Fruit fly (Drosophila melanogaster): ENCODE measurements around the gene CG9338.

dm6 chr2L:20883624-20884220 lies 18.7 kb downstream of the CG9338 start:
- TF ChIP-seq usp (GFP tag; optimal IDR thresholded peaks at IDR 0.05) (no peak), psq (optimal IDR thresholded peaks at IDR 0.05) (no peak), Dll (optimal IDR thresholded peaks at IDR 0.05) (no peak), EcR (GFP tag; optimal IDR thresholded peaks at IDR 0.05) (no peak), CG8478 (optimal IDR thresholded peaks at IDR 0.05) (no peak)
